Worm (Caenorhabditis elegans) whole organism, midembryonic: ENCODE data around the gene atg-10.

ENCODE experiments used
- klf-2 ChIP-seq: fragments of 200-800 bp; sonication (Bioruptor generic); conservative IDR thresholded peaks from 2 replicates; pipeline ENCODE4 v1.3.6; 2022; ENCODE audit warnings: missing genetic modification reagents, missing genetic modification characterization, missing compliant biosample characterization
- ztf-23 ChIP-seq: fragments of 200-800 bp; sonication (Bioruptor generic); IDR thresholded peaks from 2 replicates; pipeline ENCODE4 v1.3.6; 2022; ENCODE audit warnings: missing genetic modification reagents, missing genetic modification characterization, missing compliant biosample characterization
- ztf-29 ChIP-seq: fragments of 200-800 bp; sonication (Bioruptor generic); IDR thresholded peaks from 2 replicates; pipeline ENCODE4 v1.3.6; 2022; ENCODE audit warnings: missing genetic modification reagents, missing genetic modification characterization, missing compliant biosample characterization

- no peak for TF ChIP-seq klf-2 (GFP tag; lab: Robert Waterston, UW)
- TF ChIP-seq ztf-29: no peak
- no peak for TF ChIP-seq ztf-23 (GFP tag; lab: Robert Waterston, UW)
Measured at ce11 chrII:8631766-8632165, 27.2 kb upstream of the atg-10 start.
